Worm (Caenorhabditis elegans) whole organism, midembryonic: ENCODE data around the gene lbp-1.

Experiments used
- T22C8.4 ChIP-seq: fragments of 200-800 bp; sonication (Bioruptor generic); IDR thresholded peaks from 2 replicates; pipeline ENCODE4 v1.3.6; 2022; ENCODE audit warnings: missing genetic modification characterization, missing compliant biosample characterization
- klf-2 ChIP-seq: fragments of 200-800 bp; sonication (Bioruptor generic); conservative IDR thresholded peaks from 2 replicates; pipeline ENCODE4 v1.3.6; 2022; ENCODE audit warnings: missing genetic modification reagents, missing genetic modification characterization, missing compliant biosample characterization
- ref-1 ChIP-seq: fragments of 200-800 bp; sonication (Bioruptor generic); conservative IDR thresholded peaks from 2 replicates; pipeline ENCODE4 v1.3.6; 2022; ENCODE audit warnings: missing genetic modification reagents, missing genetic modification characterization, missing compliant biosample characterization
- ztf-29 ChIP-seq: fragments of 200-800 bp; sonication (Bioruptor generic); IDR thresholded peaks from 2 replicates; pipeline ENCODE4 v1.3.6; 2022; ENCODE audit warnings: missing genetic modification reagents, missing genetic modification characterization, missing compliant biosample characterization

DNA sequence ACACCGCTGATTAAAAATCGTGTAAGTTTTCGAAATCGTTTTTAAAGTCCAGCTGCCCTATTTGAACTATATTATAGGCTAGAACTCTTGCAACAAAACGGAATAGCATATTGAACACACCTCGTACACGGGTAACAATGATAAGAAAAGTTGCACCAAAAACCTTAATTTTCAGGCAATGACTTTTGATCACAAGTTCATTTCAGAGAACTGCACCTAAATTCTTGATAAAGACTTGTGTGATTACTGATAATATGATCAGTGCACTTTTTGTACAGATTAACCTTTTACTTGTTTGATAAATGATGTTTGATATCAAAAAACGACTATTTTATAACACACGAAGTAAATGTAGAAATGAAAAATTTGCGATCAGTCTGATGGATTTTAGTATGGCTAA lies 38.9 kb downstream of the lbp-1 start:
- no peak for TF ChIP-seq klf-2
- no peak for TF ChIP-seq ztf-29 (GFP tag; lab: Robert Waterston, UW)
- no peak for TF ChIP-seq ref-1
- no peak for TF ChIP-seq T22C8.4
